Fruit fly (Drosophila melanogaster) whole organism, adult: Measurements from ENCODE around the gene nompC.

Source experiments
- CG11617 ChIP-seq: fragments of 200-800 bp; sonication (Bioruptor generic); optimal IDR thresholded peaks from 2 replicates; lab custom pipeline; 2017; ENCODE audit warnings: mild to moderate bottlenecking, missing biosample characterization, missing genetic modification reagents, missing genetic modification characterization
- CG12768 ChIP-seq: fragments of 200-800 bp; sonication (Bioruptor generic); optimal IDR thresholded peaks from 2 replicates; lab custom pipeline; 2017; ENCODE audit warnings: missing biosample characterization, missing genetic modification characterization, mild to moderate bottlenecking, moderate library complexity, missing genetic modification reagents
- CG14711 ChIP-seq: fragments of 200-800 bp; sonication (Bioruptor generic); optimal IDR thresholded peaks from 2 replicates; lab custom pipeline; 2018; ENCODE audit warnings: missing biosample characterization, mild to moderate bottlenecking, missing genetic modification characterization, moderate library complexity
- CG1620 ChIP-seq: fragments of 200-800 bp; sonication (Bioruptor generic); optimal IDR thresholded peaks from 2 replicates; lab custom pipeline; 2016; ENCODE audit warnings: missing biosample characterization, missing genetic modification characterization
- CG33017 ChIP-seq: fragments of 200-800 bp; sonication (Bioruptor generic); optimal IDR thresholded peaks from 2 replicates; lab custom pipeline; 2018; ENCODE audit warnings: missing biosample characterization, mild to moderate bottlenecking, missing genetic modification characterization, moderate library complexity
- CG5204 ChIP-seq: fragments of 200-800 bp; sonication (Bioruptor generic); optimal IDR thresholded peaks from 2 replicates; lab custom pipeline; 2016; ENCODE audit warnings: missing biosample characterization, missing genetic modification characterization
- CG7045 ChIP-seq: fragments of 200-800 bp; sonication (Bioruptor generic); optimal IDR thresholded peaks from 2 replicates; lab custom pipeline; 2017; ENCODE audit warnings: missing biosample characterization, mild to moderate bottlenecking, missing genetic modification characterization
- CG7101 ChIP-seq: fragments of 200-800 bp; sonication (Bioruptor generic); optimal IDR thresholded peaks from 2 replicates; lab custom pipeline; 2018; ENCODE audit warnings: missing biosample characterization, mild to moderate bottlenecking, missing genetic modification characterization, moderate library complexity
- Clk ChIP-seq: fragments of 200-800 bp; sonication (Bioruptor generic); optimal IDR thresholded peaks from 2 replicates; lab custom pipeline; 2017; ENCODE audit warnings: missing biosample characterization, missing genetic modification characterization
- Crg-1 ChIP-seq: fragments of 200-800 bp; sonication (Bioruptor generic); optimal IDR thresholded peaks from 2 replicates; lab custom pipeline; 2016; ENCODE audit warnings: missing biosample characterization, missing genetic modification characterization
- Hr96 ChIP-seq: fragments of 200-800 bp; sonication (Bioruptor generic); optimal IDR thresholded peaks from 2 replicates; lab custom pipeline; 2016; ENCODE audit warnings: missing biosample characterization, missing genetic modification characterization
- Mnt ChIP-seq: fragments of 200-800 bp; sonication (Bioruptor generic); optimal IDR thresholded peaks from 2 replicates; lab custom pipeline; 2016; ENCODE audit warnings: missing biosample characterization, mild to moderate bottlenecking, missing genetic modification characterization
- bab1 ChIP-seq: fragments of 200-800 bp; sonication (Bioruptor generic); optimal IDR thresholded peaks from 3 replicates; lab custom pipeline; 2019; ENCODE audit warnings: missing biosample characterization, mild to moderate bottlenecking, missing genetic modification characterization, moderate library complexity
- cic ChIP-seq: fragments of 200-800 bp; sonication (Bioruptor generic); optimal IDR thresholded peaks from 2 replicates; lab custom pipeline; 2017; ENCODE audit warnings: missing biosample characterization, mild to moderate bottlenecking, missing genetic modification characterization, moderate library complexity
- cnc ChIP-seq, 2 experiments: fragments of >200 bp; optimal IDR thresholded peaks; 2 replicates each; lab custom pipeline; 2017
- kay ChIP-seq: fragments of 200-800 bp; sonication (Bioruptor generic); peaks from one replicate; lab custom pipeline; 2016; ENCODE audit warnings: missing biosample characterization, missing genetic modification characterization, borderline replicate concordance
- ovo ChIP-seq: fragments of 200-800 bp; sonication (Bioruptor generic); optimal IDR thresholded peaks from 2 replicates; lab custom pipeline; 2016; ENCODE audit warnings: missing biosample characterization, missing genetic modification characterization
- pad ChIP-seq: fragments of 200-800 bp; sonication (Bioruptor generic); optimal IDR thresholded peaks from 3 replicates; lab custom pipeline; 2017; ENCODE audit warnings: missing biosample characterization, missing genetic modification characterization, mild to moderate bottlenecking, moderate library complexity, missing genetic modification reagents
- tj ChIP-seq: fragments of 200-800 bp; sonication (Bioruptor generic); optimal IDR thresholded peaks from 3 replicates; lab custom pipeline; 2017; ENCODE audit warnings: missing biosample characterization, mild to moderate bottlenecking, missing genetic modification characterization, moderate library complexity
- toe ChIP-seq: fragments of 200-800 bp; sonication (Bioruptor generic); optimal IDR thresholded peaks from 2 replicates; lab custom pipeline; 2016; ENCODE audit warnings: missing biosample characterization, missing genetic modification characterization

The nompC gene

dm6 chr2L:5341015-5341608 is 4.9 kb upstream of the nompC start:
- TF ChIP-seq kay (GFP tag; lab: Kevin White, UChicago) (peak; percentile 89), Crg-1 (GFP tag; lab: Kevin White, UChicago) (no peak), cic (peak; percentile 69), CG1620 (GFP tag; lab: Kevin White, UChicago) (no peak), toe (GFP tag; lab: Kevin White, UChicago) (no peak), ovo (no peak), pad (GFP tag; lab: Kevin White, UChicago) (no peak), tj (no peak)

dm6 chr2L:5342119-5342817 is 3.7 kb upstream of the nompC start, which contains the start of gene Acsf2:
Gene Acsf2 (minus strand): TSS chr2L:5342234.
- TF ChIP-seq tj (peak; percentile 87), CG7101 (tag; lab: Kevin White, UChicago) (peak; percentile 99), CG1620 (GFP tag; lab: Kevin White, UChicago) (peak; percentile 97), cnc (optimal IDR thresholded peaks at IDR 0.05; lab: Kevin White, UChicago) (no peak), bab1 (GFP tag; lab: Kevin White, UChicago) (peak; percentile 92), Mnt (peak; percentile 95), Hr96 (peak; percentile 97), CG14711 (tag; lab: Kevin White, UChicago) (peak; percentile 97), kay (GFP tag; lab: Kevin White, UChicago) (peak; percentile 96), Crg-1 (GFP tag; lab: Kevin White, UChicago) (peak; percentile 98), Clk (peak; percentile 96), CG33017 (tag; lab: Kevin White, UChicago) (peak; percentile 99), cic (peak; percentile 92), CG5204 (GFP tag; lab: Kevin White, UChicago) (peak; percentile 98), CG12768 (peak; percentile 99), toe (GFP tag; lab: Kevin White, UChicago) (peak; percentile 99), ovo (peak; percentile 69), CG7045 (GFP tag; lab: Kevin White, UChicago) (peak; percentile 99), pad (GFP tag; lab: Kevin White, UChicago) (peak; percentile 94), CG11617 (peak; percentile 98)

dm6 chr2L:5348591-5348990 is 2.6 kb downstream of the nompC start:
- TF ChIP-seq ovo (no peak), toe (GFP tag; lab: Kevin White, UChicago) (no peak), CG14711 (tag; lab: Kevin White, UChicago) (no peak), CG12768 (no peak), CG33017 (tag; lab: Kevin White, UChicago) (no peak)

- TF ChIP-seq toe (GFP tag; lab: Kevin White, UChicago) (no peak), CG14711 (tag; lab: Kevin White, UChicago) (no peak), Crg-1 (GFP tag; lab: Kevin White, UChicago) (no peak), CG1620 (GFP tag; lab: Kevin White, UChicago) (no peak), pad (GFP tag; lab: Kevin White, UChicago) (no peak), CG7045 (GFP tag; lab: Kevin White, UChicago) (no peak), CG33017 (tag; lab: Kevin White, UChicago) (no peak)
These were observed 7.5 kb downstream of the nompC start for dm6 chr2L:5353454-5353853.

- TF ChIP-seq CG7045 (GFP tag; lab: Kevin White, UChicago) (no peak), CG33017 (tag; lab: Kevin White, UChicago) (no peak), cnc (optimal IDR thresholded peaks at IDR 0.05; lab: Kevin White, UChicago) (no peak), CG1620 (GFP tag; lab: Kevin White, UChicago) (no peak), CG5204 (GFP tag; lab: Kevin White, UChicago) (no peak), bab1 (GFP tag; lab: Kevin White, UChicago) (no peak), toe (GFP tag; lab: Kevin White, UChicago) (no peak), Mnt (no peak), cic (no peak), pad (GFP tag; lab: Kevin White, UChicago) (no peak)
These were observed 16.4 kb downstream of the nompC start for dm6 chr2L:5362351-5362750.

dm6 chr2L:5365841-5366240 is 19.8 kb downstream of the nompC start:
- TF ChIP-seq bab1 (GFP tag; lab: Kevin White, UChicago) (no peak), CG33017 (tag; lab: Kevin White, UChicago) (no peak), ovo (no peak), tj (no peak), CG12768 (no peak), toe (GFP tag; lab: Kevin White, UChicago) (no peak), cic (no peak), CG5204 (GFP tag; lab: Kevin White, UChicago) (no peak), CG7101 (tag; lab: Kevin White, UChicago) (no peak), Hr96 (no peak), CG11617 (no peak), pad (GFP tag; lab: Kevin White, UChicago) (no peak), kay (GFP tag; lab: Kevin White, UChicago) (no peak), cnc (optimal IDR thresholded peaks at IDR 0.05; lab: Kevin White, UChicago) (no peak), Crg-1 (GFP tag; lab: Kevin White, UChicago) (no peak)
